Worm (Caenorhabditis elegans): ENCODE data around the gene bath-36.

Gene bath-36

DNA sequence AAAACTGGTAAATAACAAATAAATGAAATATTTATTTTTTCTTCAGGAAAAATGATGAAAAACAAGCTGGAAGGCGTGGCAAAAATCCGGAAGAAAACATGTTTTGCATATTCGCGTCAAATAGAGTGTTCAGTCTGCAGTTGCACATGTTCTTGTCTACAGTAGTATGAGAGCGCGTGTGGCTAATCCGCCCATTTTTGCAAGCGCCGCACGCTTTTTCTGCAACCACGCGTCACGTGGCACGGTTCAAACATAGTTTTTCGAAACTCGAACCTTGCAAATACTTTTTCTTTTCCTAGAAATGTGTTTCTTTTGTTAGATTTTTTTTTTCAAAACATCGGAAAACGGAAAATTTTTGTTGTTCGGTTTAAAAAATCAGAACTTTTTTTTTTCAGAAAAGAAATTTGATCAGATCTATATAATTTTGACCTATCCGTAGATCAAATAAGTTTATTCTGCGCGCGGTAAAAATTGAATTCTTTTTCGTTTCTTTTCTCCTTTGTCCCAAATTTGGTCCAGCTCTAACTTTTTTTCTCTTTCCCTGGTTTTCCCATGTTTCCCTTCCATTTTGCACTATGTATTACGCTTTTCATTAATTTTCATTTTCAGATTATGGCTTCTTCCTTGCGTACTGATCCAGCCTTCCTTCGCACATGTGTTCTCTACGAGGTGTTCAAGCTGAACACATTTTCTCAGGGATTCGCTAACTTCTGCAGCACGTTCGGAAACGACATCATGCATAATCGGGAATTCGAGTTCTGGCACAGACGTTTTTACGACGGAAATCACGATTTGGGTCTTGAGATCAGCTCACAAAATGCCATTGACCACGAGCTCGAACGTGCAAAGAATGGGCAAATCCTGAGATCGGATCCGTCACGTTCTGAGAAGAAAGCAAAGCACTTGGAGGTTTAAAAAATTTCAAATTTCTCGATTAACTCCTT lies 3.3 kb upstream of the bath-36 start, which contains the start of gene Y75B12B.1 (continued):
- TF ChIP-seq die-1 (tag; optimal IDR thresholded peaks at IDR 0.05) (no peak), lsl-1 (GFP tag; optimal IDR thresholded peaks at IDR 0.05) (peak; percentile 96), ztf-18 (tag; optimal IDR thresholded peaks at IDR 0.05) (no peak), aptf-3 (GFP tag; IDR thresholded peaks at IDR 0.05) (no peak), C17E4.6 (GFP tag; IDR thresholded peaks at IDR 0.05) (no peak), lin-40 (tag; optimal IDR thresholded peaks at IDR 0.05) (no peak), hsf-1 (GFP tag; IDR thresholded peaks at IDR 0.05) (peak; percentile 84), repo-1 (tag; optimal IDR thresholded peaks at IDR 0.05) (peak; percentile 12), F57A8.1 (GFP tag; optimal IDR thresholded peaks at IDR 0.05) (no peak), F49E8.2 (tag; optimal IDR thresholded peaks at IDR 0.05; ENCODE audit: insufficient read depth) (peak; percentile 71), F55B11.4 (tag; optimal IDR thresholded peaks at IDR 0.05; ENCODE audit: borderline replicate concordance, insufficient read depth) (no peak), lin-35 (GFP tag; optimal IDR thresholded peaks at IDR 0.05) (peak in 2 of 3 experiments; percentile 37 to 39), attf-5 (GFP tag; optimal IDR thresholded peaks at IDR 0.05) (no peak), ceh-58 (GFP tag; IDR thresholded peaks at IDR 0.05) (no peak), rpc-1 (optimal IDR thresholded peaks at IDR 0.05) (no peak), rpc-1 (tag; optimal IDR thresholded peaks at IDR 0.05) (peak; percentile 10), F52B5.7 (tag; optimal IDR thresholded peaks at IDR 0.05) (no peak), hrde-1 (tag; optimal IDR thresholded peaks at IDR 0.05; ENCODE audit: borderline replicate concordance) (no peak), cebp-2 (GFP tag; IDR thresholded peaks at IDR 0.05) (no peak), tlf-1 (GFP tag; optimal IDR thresholded peaks at IDR 0.05) (peak; percentile 77), Y56A3A.18 (GFP tag; IDR thresholded peaks at IDR 0.05) (no peak), snpc-3.4 (tag; optimal IDR thresholded peaks at IDR 0.05) (peak; percentile 66), gei-17 (GFP tag; optimal IDR thresholded peaks at IDR 0.05) (no peak), Y53G8AR.9 (GFP tag; conservative IDR thresholded peaks at IDR 0.05) (no peak), K12H6.12 (tag; optimal IDR thresholded peaks at IDR 0.05) (no peak), somi-1 (GFP tag; optimal IDR thresholded peaks at IDR 0.05) (no peak), C06A6.2 (GFP tag; conservative IDR thresholded peaks at IDR 0.05) (no peak), nfya-2 (GFP tag; IDR thresholded peaks at IDR 0.05) (no peak), fkh-3 (tag; optimal IDR thresholded peaks at IDR 0.05) (no peak), B0035.1 (tag; optimal IDR thresholded peaks at IDR 0.05) (no peak), egl-44 (GFP tag; IDR thresholded peaks at IDR 0.05) (no peak), sptf-2 (GFP tag; optimal IDR thresholded peaks at IDR 0.05) (no peak), ztf-28 (GFP tag; IDR thresholded peaks at IDR 0.05) (0 out of 2 replicates have a peak, but pooled peaks have one; percentile 57), xnd-1 (tag; optimal IDR thresholded peaks at IDR 0.05) (peak; percentile 95), B0261.1 (tag; optimal IDR thresholded peaks at IDR 0.05) (peak; percentile 20), unc-62 (GFP tag; optimal IDR thresholded peaks at IDR 0.05) (no peak), F10E7.11 (tag; optimal IDR thresholded peaks at IDR 0.05) (no peak), nfya-1 (tag; optimal IDR thresholded peaks at IDR 0.05; ENCODE audit: borderline replicate concordance, insufficient read depth) (no peak), madf-10 (tag; optimal IDR thresholded peaks at IDR 0.05) (no peak), ama-1 (optimal IDR thresholded peaks at IDR 0.05) (no peak), ama-1 (GFP tag; optimal IDR thresholded peaks at IDR 0.05) (no peak), ccch-3 (GFP tag; optimal IDR thresholded peaks at IDR 0.05) (no peak), hlh-12 (tag; optimal IDR thresholded peaks at IDR 0.05) (no peak), aptf-2 (GFP tag; conservative IDR thresholded peaks at IDR 0.05) (no peak), ceh-91 (GFP tag; IDR thresholded peaks at IDR 0.05) (peak; percentile 74), rcor-1 (GFP tag; IDR thresholded peaks at IDR 0.05) (peak; percentile 46), zfh-2 (GFP tag; conservative IDR thresholded peaks at IDR 0.05) (no peak), egl-18 (GFP tag; IDR thresholded peaks at IDR 0.05) (no peak)
